Fruit fly (Drosophila melanogaster): ENCODE data around the gene TTLL1B.
A peak's percentile ranks its signal among the peaks of the same experiment; 100 is the strongest.

TTLL1B gene

dm6 chr3L:4691775-4692174, 43.7 kb downstream of the TTLL1B start (continued):
- TF ChIP-seq CG15601 (tag; optimal IDR thresholded peaks at IDR 0.05) (peak; percentile 45), gce (GFP tag; IDR thresholded peaks at IDR 0.05) (no peak), CG6689 (GFP tag; IDR thresholded peaks at IDR 0.05) (no peak), crc (GFP tag; optimal IDR thresholded peaks at IDR 0.05) (no peak), CoRest (tag; optimal IDR thresholded peaks at IDR 0.05) (peak; percentile 27), cg (GFP tag; optimal IDR thresholded peaks at IDR 0.05) (no peak), CG4617 (GFP tag; optimal IDR thresholded peaks at IDR 0.05; ENCODE audit: borderline replicate concordance) (no peak), H2.0 (GFP tag; IDR thresholded peaks at IDR 0.05) (no peak), zfh1 (GFP tag; IDR thresholded peaks at IDR 0.05) (no peak), Optix (GFP tag; IDR thresholded peaks at IDR 0.05) (no peak), Abd-B (GFP tag; optimal IDR thresholded peaks at IDR 0.05) (peak; percentile 43), CG3838 (GFP tag; optimal IDR thresholded peaks at IDR 0.05) (no peak), Ravus (GFP tag; IDR thresholded peaks at IDR 0.05) (no peak), CG13894 (tag; optimal IDR thresholded peaks at IDR 0.05) (no peak), aop (GFP tag; IDR thresholded peaks at IDR 0.05) (no peak), lbe (GFP tag; optimal IDR thresholded peaks at IDR 0.05) (no peak), CG34224 (GFP tag; IDR thresholded peaks at IDR 0.05; ENCODE audit: partially characterized antibody) (no peak), Hr51 (GFP tag; optimal IDR thresholded peaks at IDR 0.05) (peak in 1 of 2 experiments; percentile 48), Dbx (GFP tag; IDR thresholded peaks at IDR 0.05) (no peak), Dref (GFP tag; IDR thresholded peaks at IDR 0.05) (no peak), NfI (GFP tag; optimal IDR thresholded peaks at IDR 0.05) (no peak), CG14965 (GFP tag; optimal IDR thresholded peaks at IDR 0.05; ENCODE audit: borderline replicate concordance) (no peak), fru (optimal IDR thresholded peaks at IDR 0.05) (no peak), bsh (GFP tag; optimal IDR thresholded peaks at IDR 0.05) (peak; percentile 30 to 60), Ssrp (tag; optimal IDR thresholded peaks at IDR 0.05) (peak; percentile 41), Jarid2 (GFP tag; optimal IDR thresholded peaks at IDR 0.05) (no peak), CG33557 (GFP tag; optimal IDR thresholded peaks at IDR 0.05) (no peak), Lhr (GFP tag; optimal IDR thresholded peaks at IDR 0.05) (no peak), Sox102F (GFP tag; optimal IDR thresholded peaks at IDR 0.05) (peak; percentile 39), CkIIα-i1 (GFP tag; IDR thresholded peaks at IDR 0.05) (no peak), az2 (GFP tag; optimal IDR thresholded peaks at IDR 0.05) (no peak), CG2120 (GFP tag; optimal IDR thresholded peaks at IDR 0.05) (no peak), CG15073 (GFP tag; optimal IDR thresholded peaks at IDR 0.05) (no peak), CG11085 (GFP tag; IDR thresholded peaks at IDR 0.05) (no peak), gsb (GFP tag; IDR thresholded peaks at IDR 0.05) (no peak), chn (GFP tag; optimal IDR thresholded peaks at IDR 0.05) (no peak), dmrt11E (tag; optimal IDR thresholded peaks at IDR 0.05) (peak; percentile 15), CG4707 (GFP tag; optimal IDR thresholded peaks at IDR 0.05) (no peak), Meics (GFP tag; optimal IDR thresholded peaks at IDR 0.05) (no peak), CG6765 (GFP tag; optimal IDR thresholded peaks at IDR 0.05) (no peak), CG7928 (GFP tag; optimal IDR thresholded peaks at IDR 0.05) (no peak), trem (tag; optimal IDR thresholded peaks at IDR 0.05) (peak; percentile 45), CG8924 (tag; optimal IDR thresholded peaks at IDR 0.05) (peak; percentile 16), unpg (GFP tag; optimal IDR thresholded peaks at IDR 0.05) (peak; percentile 31), PHDP (tag; optimal IDR thresholded peaks at IDR 0.05) (peak; percentile 16), ssp (GFP tag; IDR thresholded peaks at IDR 0.05) (no peak), CG13424 (tag; optimal IDR thresholded peaks at IDR 0.05) (peak; percentile 39), hkb (optimal IDR thresholded peaks at IDR 0.05) (no peak), hkb (GFP tag; IDR thresholded peaks at IDR 0.05) (no peak), btn (GFP tag; optimal IDR thresholded peaks at IDR 0.05) (no peak), Fer2 (tag; optimal IDR thresholded peaks at IDR 0.05) (no peak), CG6654 (GFP tag; optimal IDR thresholded peaks at IDR 0.05) (peak; percentile 1)

Measured in whole organism, embryonic.